Fruit fly (Drosophila melanogaster): ENCODE results near the gene CG7514.

CG7514 gene

DNA sequence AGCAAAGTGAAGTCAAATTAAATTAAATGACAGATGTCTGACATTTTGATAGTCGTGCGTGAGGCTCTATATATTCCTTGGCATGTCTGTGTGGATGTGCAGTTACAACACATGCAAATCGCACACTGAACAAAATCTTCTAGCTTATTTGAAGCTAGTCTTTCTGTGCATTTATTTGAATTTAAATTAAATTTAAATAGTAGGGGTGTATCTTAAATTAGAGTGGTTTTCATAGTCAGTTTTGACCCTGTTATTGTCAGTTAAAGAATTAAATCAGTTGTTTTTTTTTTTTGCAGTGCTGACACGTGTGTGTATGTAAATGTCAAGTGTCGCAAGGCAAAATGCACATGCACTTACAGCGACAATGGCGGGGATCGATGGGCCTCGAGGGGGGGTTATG lies 9.5 kb downstream of the CG7514 start:
- TF ChIP-seq CG6276 (GFP tag; optimal IDR thresholded peaks at IDR 0.05) (peak; percentile 6), acj6 (GFP tag; optimal IDR thresholded peaks at IDR 0.05) (no peak), Hr4 (GFP tag; optimal IDR thresholded peaks at IDR 0.05) (no peak), CG1621 (tag; optimal IDR thresholded peaks at IDR 0.05) (no peak), CG10631 (GFP tag; optimal IDR thresholded peaks at IDR 0.05) (peak; percentile 36), CG8119 (GFP tag; IDR thresholded peaks at IDR 0.05) (0 out of 3 replicates have a peak, but pooled peaks have one; percentile 18), CG3032 (tag; optimal IDR thresholded peaks at IDR 0.05) (no peak), fkh (GFP tag; optimal IDR thresholded peaks at IDR 0.05) (no peak), CG6792 (GFP tag; optimal IDR thresholded peaks at IDR 0.05) (no peak), CG8319 (GFP tag; optimal IDR thresholded peaks at IDR 0.05) (no peak), CG6854 (GFP tag; optimal IDR thresholded peaks at IDR 0.05) (no peak), Sox14 (GFP tag; optimal IDR thresholded peaks at IDR 0.05) (no peak), Eip75B (GFP tag; optimal IDR thresholded peaks at IDR 0.05) (peak; percentile 53), CG16779 (tag; optimal IDR thresholded peaks at IDR 0.05) (no peak), Ets96B (tag; optimal IDR thresholded peaks at IDR 0.05) (peak; percentile 41), salr (GFP tag; optimal IDR thresholded peaks at IDR 0.05) (no peak), CG15336 (GFP tag; IDR thresholded peaks at IDR 0.05) (no peak), Sox15 (GFP tag; optimal IDR thresholded peaks at IDR 0.05) (no peak), ss (GFP tag; optimal IDR thresholded peaks at IDR 0.05) (peak in 1 of 2 experiments; percentile 42), CG10669 (GFP tag; optimal IDR thresholded peaks at IDR 0.05) (peak; percentile 36), net (GFP tag; optimal IDR thresholded peaks at IDR 0.05) (no peak), spab (GFP tag; optimal IDR thresholded peaks at IDR 0.05) (peak; percentile 16), CG3919 (GFP tag; optimal IDR thresholded peaks at IDR 0.05) (peak; percentile 35), svp (GFP tag) (peak; percentile 63), CG6808 (GFP tag; optimal IDR thresholded peaks at IDR 0.05) (no peak), topi (GFP tag; optimal IDR thresholded peaks at IDR 0.05) (peak; percentile 37), Eip78C (GFP tag) (peak; percentile 81), Gug (GFP tag; IDR thresholded peaks at IDR 0.05) (0 out of 2 replicates have a peak, but pooled peaks have one; percentile 14), eg (GFP tag; IDR thresholded peaks at IDR 0.05) (peak; percentile 45; the same call in 1 of the 3 replicates), CG32006 (GFP tag; optimal IDR thresholded peaks at IDR 0.05) (peak; percentile 36), fd59A (GFP tag; optimal IDR thresholded peaks at IDR 0.05) (no peak), cyc (GFP tag; optimal IDR thresholded peaks at IDR 0.05) (peak; percentile 8), CG11762 (GFP tag; optimal IDR thresholded peaks at IDR 0.05; ENCODE audit: insufficient read depth) (peak; percentile 11)

DNA sequence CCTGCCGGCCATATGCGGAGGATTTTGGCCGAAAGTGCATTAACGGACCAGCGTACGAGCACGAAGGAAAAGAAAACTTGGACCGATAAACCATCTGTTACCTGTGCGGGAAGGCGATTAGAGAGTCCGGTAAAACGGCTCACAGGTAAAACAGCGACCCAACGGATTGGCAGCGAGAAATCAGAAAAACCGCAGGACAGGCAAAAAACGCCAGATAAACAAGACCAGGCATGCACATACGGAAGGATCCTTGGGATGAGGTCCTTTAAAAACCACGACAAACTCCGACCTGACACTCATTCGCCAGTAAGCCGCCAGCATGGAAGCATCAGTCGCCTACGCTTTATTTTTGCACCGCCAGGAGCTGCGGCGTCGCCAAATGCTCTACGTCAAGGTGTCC lies 11.0 kb downstream of the CG7514 start, which contains the start of gene CG34266:
Gene CG34266, plus strand, starts transcription at position 301 of the 400 bp plus-strand sequence.
- TF ChIP-seq CG10631 (GFP tag; optimal IDR thresholded peaks at IDR 0.05) (no peak), CG3919 (GFP tag; optimal IDR thresholded peaks at IDR 0.05) (no peak), Sox15 (GFP tag; optimal IDR thresholded peaks at IDR 0.05) (no peak), dsx (GFP tag; optimal IDR thresholded peaks at IDR 0.05; ENCODE audit: poor library complexity, severe bottlenecking) (no peak), CG9139 (GFP tag; optimal IDR thresholded peaks at IDR 0.05) (no peak), CG8119 (GFP tag; IDR thresholded peaks at IDR 0.05) (no peak), Eip93F (GFP tag; optimal IDR thresholded peaks at IDR 0.05) (no peak), CG1621 (tag; optimal IDR thresholded peaks at IDR 0.05) (no peak), dac (GFP tag; optimal IDR thresholded peaks at IDR 0.05) (no peak), CG15336 (GFP tag; IDR thresholded peaks at IDR 0.05) (no peak)

DNA sequence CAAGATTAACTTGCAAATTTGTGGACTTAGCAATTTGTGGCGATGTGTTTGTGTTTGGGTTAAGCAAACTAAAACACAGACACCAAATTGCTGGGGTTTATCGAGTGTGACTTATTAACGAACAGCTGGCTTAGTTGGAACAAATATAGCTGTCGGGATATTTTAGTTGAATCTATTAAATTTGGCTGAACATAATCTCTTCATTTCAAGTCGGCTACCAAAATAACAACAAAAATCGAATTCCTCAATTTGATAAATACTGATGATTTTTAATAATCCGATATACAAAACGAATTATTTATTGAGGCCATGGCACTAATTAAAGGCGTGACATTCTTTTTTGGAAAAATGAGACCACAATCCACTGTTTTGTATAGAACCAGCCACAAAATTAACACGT lies 21.3 kb downstream of the CG7514 start, which contains the start of gene CG32236:
Gene CG32236, minus strand, starts transcription at position 101 of the 400 bp plus-strand sequence.
- TF ChIP-seq CG4318 (GFP tag; optimal IDR thresholded peaks at IDR 0.05) (no peak), acj6 (GFP tag; optimal IDR thresholded peaks at IDR 0.05) (no peak), Gug (GFP tag; IDR thresholded peaks at IDR 0.05) (no peak), CG8632 (GFP tag; optimal IDR thresholded peaks at IDR 0.05) (no peak), topi (GFP tag; optimal IDR thresholded peaks at IDR 0.05) (no peak), CG1621 (tag; optimal IDR thresholded peaks at IDR 0.05) (no peak)

All from whole organism, prepupa.